Fruit fly (Drosophila melanogaster) whole organism, embryonic: Measurements from ENCODE around the gene CG18581.

ENCODE experiments used
- CG10979 ChIP-seq: fragments of 200-800 bp; sonication (Bioruptor generic); optimal IDR thresholded peaks from 2 replicates; lab custom pipeline; 2018; ENCODE audit warnings: missing biosample characterization, mild to moderate bottlenecking, missing genetic modification characterization, moderate library complexity
- CG11504 ChIP-seq: fragments of 200-800 bp; sonication (Bioruptor generic); optimal IDR thresholded peaks from 3 replicates; lab custom pipeline; 2019; ENCODE audit warnings: missing biosample characterization, mild to moderate bottlenecking, missing genetic modification characterization, moderate library complexity
- CG12104 ChIP-seq: fragments of 200-800 bp; sonication (Bioruptor generic); optimal IDR thresholded peaks from 3 replicates; lab custom pipeline; 2016; ENCODE audit warnings: missing biosample characterization, missing genetic modification characterization
- CG12236 ChIP-seq: fragments of 200-800 bp; sonication (Bioruptor generic); optimal IDR thresholded peaks from 2 replicates; lab custom pipeline; 2016; ENCODE audit warnings: missing biosample characterization, missing genetic modification characterization
- CG12299 ChIP-seq: fragments of 200-800 bp; sonication (Bioruptor generic); optimal IDR thresholded peaks from 2 replicates; lab custom pipeline; 2018; ENCODE audit warnings: missing biosample characterization, mild to moderate bottlenecking, missing genetic modification characterization
- CG14050 ChIP-seq: fragments of 200-800 bp; sonication (Bioruptor generic); IDR thresholded peaks from 3 replicates; pipeline ENCODE4 v1.3.6; 2022; ENCODE audit warnings: missing biosample characterization, missing genetic modification characterization
- CG14667 ChIP-seq: fragments of 200-800 bp; sonication (Bioruptor generic); IDR thresholded peaks from 2 replicates; pipeline ENCODE4 v1.3.6; 2022; ENCODE audit warnings: missing biosample characterization, missing genetic modification characterization
- CG15479 ChIP-seq: fragments of 200-800 bp; sonication (Bioruptor generic); optimal IDR thresholded peaks from 3 replicates; lab custom pipeline; 2019; ENCODE audit warnings: missing biosample characterization, mild to moderate bottlenecking, missing genetic modification characterization, moderate library complexity
- CG1603 ChIP-seq: fragments of 200-800 bp; sonication (Bioruptor generic); optimal IDR thresholded peaks from 2 replicates; lab custom pipeline; 2019; ENCODE audit warnings: missing biosample characterization, mild to moderate bottlenecking, missing genetic modification characterization, moderate library complexity
- CG16779 ChIP-seq: fragments of 200-800 bp; sonication (Bioruptor generic); IDR thresholded peaks from 2 replicates; pipeline ENCODE4 v1.3.6; 2022; ENCODE audit warnings: missing biosample characterization, missing genetic modification characterization
- CG16813 ChIP-seq: fragments of 200-800 bp; sonication (Bioruptor generic); IDR thresholded peaks from 3 replicates; pipeline ENCODE4 v1.3.6; 2022; ENCODE audit warnings: missing biosample characterization, missing genetic modification characterization; ENCODE audit not compliant: partially characterized antibody
- CG18619 ChIP-seq: fragments of 200-800 bp; sonication (Bioruptor generic); optimal IDR thresholded peaks from 3 replicates; lab custom pipeline; 2017; ENCODE audit warnings: missing biosample characterization, mild to moderate bottlenecking, missing genetic modification characterization
- CG2116 ChIP-seq: fragments of 200-800 bp; sonication (Bioruptor generic); optimal IDR thresholded peaks from 3 replicates; lab custom pipeline; 2018; ENCODE audit warnings: missing biosample characterization, mild to moderate bottlenecking, missing genetic modification characterization
- CG2199 ChIP-seq: fragments of 200-800 bp; sonication (Bioruptor generic); IDR thresholded peaks from 3 replicates; pipeline ENCODE4 v1.3.6; 2022; ENCODE audit warnings: missing biosample characterization, missing genetic modification characterization
- CG2678 ChIP-seq: fragments of 200-800 bp; sonication (Bioruptor generic); optimal IDR thresholded peaks from 3 replicates; lab custom pipeline; 2019; ENCODE audit warnings: missing biosample characterization, mild to moderate bottlenecking, missing genetic modification characterization, moderate library complexity
- CG2875 ChIP-seq: fragments of 200-800 bp; sonication (Bioruptor generic); optimal IDR thresholded peaks from 2 replicates; lab custom pipeline; 2017; ENCODE audit warnings: missing biosample characterization, mild to moderate bottlenecking, missing genetic modification characterization, missing genetic modification reagents
- CG30020 ChIP-seq: fragments of 200-800 bp; optimal IDR thresholded peaks from 2 replicates; lab custom pipeline; 2019; ENCODE audit warnings: missing biosample characterization, mild to moderate bottlenecking, missing genetic modification characterization, moderate library complexity
- CG30403 ChIP-seq: fragments of 200-800 bp; sonication (Bioruptor generic); optimal IDR thresholded peaks from 3 replicates; lab custom pipeline; 2016; ENCODE audit warnings: missing biosample characterization, missing genetic modification characterization
- CG31388 ChIP-seq: fragments of 200-800 bp; sonication (Bioruptor generic); optimal IDR thresholded peaks from 2 replicates; lab custom pipeline; 2016; ENCODE audit warnings: missing biosample characterization, missing genetic modification characterization
- CG6254 ChIP-seq: fragments of 200-800 bp; sonication (Bioruptor generic); optimal IDR thresholded peaks from 3 replicates; lab custom pipeline; 2017; ENCODE audit warnings: mild to moderate bottlenecking, missing biosample characterization, missing genetic modification reagents, missing genetic modification characterization
- CG7372 ChIP-seq: fragments of 200-800 bp; sonication (Bioruptor generic); IDR thresholded peaks from 2 replicates; pipeline ENCODE4 v1.3.6; 2022; ENCODE audit warnings: missing biosample characterization, missing genetic modification characterization
- CG7963 ChIP-seq: fragments of 200-800 bp; sonication (Bioruptor generic); IDR thresholded peaks from 3 replicates; pipeline ENCODE4 v1.3.6; 2022; ENCODE audit warnings: missing biosample characterization, missing genetic modification characterization; ENCODE audit not compliant: partially characterized antibody
- Dip3 ChIP-seq: fragments of 200-800 bp; sonication (Bioruptor generic); optimal IDR thresholded peaks from 3 replicates; lab custom pipeline; 2016; ENCODE audit warnings: missing biosample characterization, missing genetic modification characterization
- Myb ChIP-seq: fragments of 200-800 bp; sonication (Bioruptor generic); optimal IDR thresholded peaks from 2 replicates; lab custom pipeline; 2016; ENCODE audit warnings: missing biosample characterization, missing genetic modification characterization
- NK7.1 ChIP-seq: fragments of 200-800 bp; sonication (Bioruptor generic); optimal IDR thresholded peaks from 3 replicates; lab custom pipeline; 2016; ENCODE audit warnings: missing biosample characterization, missing genetic modification characterization
- Neu2 ChIP-seq: fragments of 200-800 bp; sonication (Bioruptor generic); optimal IDR thresholded peaks from 3 replicates; lab custom pipeline; 2016; ENCODE audit warnings: missing biosample characterization, missing genetic modification characterization, borderline replicate concordance
- Oli ChIP-seq: fragments of 200-800 bp; sonication (Bioruptor generic); optimal IDR thresholded peaks from 2 replicates; lab custom pipeline; 2018; ENCODE audit warnings: missing biosample characterization, mild to moderate bottlenecking, missing genetic modification characterization, moderate library complexity
- Six4 ChIP-seq: fragments of 200-800 bp; sonication (Bioruptor generic); optimal IDR thresholded peaks from 2 replicates; lab custom pipeline; 2016; ENCODE audit warnings: missing biosample characterization, missing genetic modification characterization
- ato ChIP-seq: fragments of 200-800 bp; sonication (Bioruptor generic); IDR thresholded peaks from 2 replicates; pipeline ENCODE4 v1.3.6; 2022; ENCODE audit warnings: missing biosample characterization, missing genetic modification characterization; ENCODE audit not compliant: partially characterized antibody
- bab2 ChIP-seq: fragments of 200-800 bp; sonication (Bioruptor generic); optimal IDR thresholded peaks from 2 replicates; lab custom pipeline; 2016; ENCODE audit warnings: missing biosample characterization, missing genetic modification characterization
- cato ChIP-seq: fragments of 200-800 bp; sonication (Bioruptor generic); optimal IDR thresholded peaks from 2 replicates; lab custom pipeline; 2016; ENCODE audit warnings: missing biosample characterization, missing genetic modification characterization, borderline replicate concordance
- chinmo ChIP-seq: fragments of 200-800 bp; sonication (Bioruptor generic); IDR thresholded peaks from 4 replicates; pipeline ENCODE4 v1.3.6; 2022; ENCODE audit warnings: missing biosample characterization, missing genetic modification characterization; ENCODE audit not compliant: partially characterized antibody
- ci ChIP-seq: fragments of 200-800 bp; sonication (Bioruptor generic); IDR thresholded peaks from 3 replicates; pipeline ENCODE4 v1.3.6; 2022; ENCODE audit warnings: missing biosample characterization, missing genetic modification characterization
- grn ChIP-seq: fragments of 200-800 bp; sonication (Bioruptor generic); optimal IDR thresholded peaks from 3 replicates; lab custom pipeline; 2017; ENCODE audit warnings: missing biosample characterization, missing genetic modification characterization
- hb ChIP-seq: fragments of 200-800 bp; sonication (Bioruptor generic); IDR thresholded peaks from 3 replicates; pipeline ENCODE4 v1.3.6; 2022; ENCODE audit warnings: missing biosample characterization, missing genetic modification characterization; ENCODE audit not compliant: partially characterized antibody
- her ChIP-seq: fragments of 200-800 bp; sonication (Bioruptor generic); optimal IDR thresholded peaks from 2 replicates; lab custom pipeline; 2016; ENCODE audit warnings: missing biosample characterization, missing genetic modification characterization
- kni ChIP-seq: fragments of 200-800 bp; sonication (Bioruptor generic); optimal IDR thresholded peaks from 3 replicates; lab custom pipeline; 2017; ENCODE audit warnings: mild to moderate bottlenecking, missing biosample characterization, missing genetic modification reagents, missing genetic modification characterization
- luna ChIP-seq: fragments of 200-800 bp; sonication (Bioruptor generic); optimal IDR thresholded peaks from 2 replicates; lab custom pipeline; 2016; ENCODE audit warnings: missing biosample characterization, missing genetic modification characterization
- nom ChIP-seq: fragments of 200-800 bp; sonication (Bioruptor generic); optimal IDR thresholded peaks from 2 replicates; lab custom pipeline; 2017; ENCODE audit warnings: missing biosample characterization, missing genetic modification characterization, mild to moderate bottlenecking, moderate library complexity, missing genetic modification reagents
- pan ChIP-seq, 4 experiments: fragments of >200 bp in 3 of 4; fragments of 200-800 bp in 1 of 4; sonication (Bioruptor generic) in 1 of 4; optimal IDR thresholded peaks in 3 of 4; IDR thresholded peaks in 1 of 4; 2 replicates each; pipeline versions ENCODE4 v1.3.6 to Lab custom; 2017 to 2022; ENCODE audit warnings: missing biosample characterization in 2 of 4, missing genetic modification characterization in 2 of 4, mixed read lengths in 1 of 4
- ranshi ChIP-seq: fragments of 200-800 bp; sonication (Bioruptor generic); IDR thresholded peaks from 2 replicates; pipeline ENCODE4 v1.3.6; 2022; ENCODE audit warnings: missing biosample characterization, missing genetic modification characterization
- scrt ChIP-seq: fragments of 200-800 bp; sonication (Bioruptor generic); optimal IDR thresholded peaks from 2 replicates; lab custom pipeline; 2018; ENCODE audit warnings: missing biosample characterization, mild to moderate bottlenecking, missing genetic modification characterization, moderate library complexity
- sisA ChIP-seq: fragments of 200-800 bp; sonication (Bioruptor generic); IDR thresholded peaks from 2 replicates; pipeline ENCODE4 v1.3.6; 2022; ENCODE audit warnings: missing biosample characterization, missing genetic modification characterization
- so ChIP-seq: fragments of 200-800 bp; sonication (Bioruptor generic); IDR thresholded peaks from 3 replicates; pipeline ENCODE4 v1.3.6; 2022; ENCODE audit warnings: missing biosample characterization, missing genetic modification characterization
- tin ChIP-seq: fragments of 200-800 bp; sonication (Bioruptor generic); optimal IDR thresholded peaks from 3 replicates; lab custom pipeline; 2016; ENCODE audit warnings: missing biosample characterization, missing genetic modification characterization
- trem ChIP-seq: fragments of 200-800 bp; optimal IDR thresholded peaks from 3 replicates; lab custom pipeline; 2019; ENCODE audit warnings: missing biosample characterization, mild to moderate bottlenecking, missing genetic modification characterization, moderate library complexity
- ttk ChIP-seq: fragments of 200-800 bp; sonication (Bioruptor generic); IDR thresholded peaks from 2 replicates; pipeline ENCODE4 v2.1.2; 2022; ENCODE audit warnings: missing biosample characterization, missing genetic modification characterization
- unc-4 ChIP-seq: fragments of 200-800 bp; sonication (Bioruptor generic); IDR thresholded peaks from 2 replicates; pipeline ENCODE4 v1.3.6; 2022; ENCODE audit warnings: missing biosample characterization, missing genetic modification characterization; ENCODE audit not compliant: partially characterized antibody
- z ChIP-seq: fragments of 200-800 bp; sonication (Bioruptor generic); IDR thresholded peaks from 3 replicates; pipeline ENCODE4 v1.3.6; 2022; ENCODE audit warnings: missing biosample characterization, missing genetic modification characterization

The CG18581 gene

DNA sequence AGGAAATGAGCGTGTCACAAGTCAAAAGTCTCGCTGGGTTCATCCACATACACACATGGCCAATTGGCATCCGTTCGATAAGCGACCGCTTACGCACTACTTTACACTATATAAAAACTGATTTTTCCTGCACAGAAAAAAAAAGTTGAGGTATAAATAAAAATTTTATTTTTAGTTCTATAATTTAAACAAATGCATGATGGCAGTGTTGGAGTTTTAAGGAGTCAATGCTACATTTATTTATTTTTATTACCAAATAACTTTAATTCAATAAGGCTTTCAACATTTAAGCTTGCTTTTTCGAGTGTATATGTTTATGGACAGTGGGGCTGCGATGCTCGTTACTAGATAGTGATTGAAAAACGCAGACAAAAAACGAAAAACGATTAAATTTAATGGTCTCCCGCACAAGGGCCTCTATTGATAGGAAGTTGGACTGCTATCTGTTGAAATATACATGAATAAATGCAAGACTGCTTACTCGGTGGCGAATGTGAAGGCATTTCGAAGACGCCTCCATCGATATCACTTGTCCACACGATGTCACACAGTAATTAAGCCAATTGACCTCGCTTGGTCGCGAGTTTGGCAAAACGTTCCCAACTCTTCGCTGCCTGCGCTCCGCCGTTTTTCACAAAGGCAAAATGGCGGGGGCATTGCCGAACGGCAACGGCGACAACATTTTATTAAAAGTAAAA is 38.2 kb downstream of the CG18581 start (continued):
- no peak for TF ChIP-seq CG12236 (GFP tag; lab: Kevin White, UChicago)
- no peak for TF ChIP-seq chinmo
- TF ChIP-seq NK7.1: no peak
- TF ChIP-seq cato (GFP tag; lab: Kevin White, UChicago): peak; percentile 20
- peak; percentile 60 for TF ChIP-seq scrt (GFP tag; lab: Kevin White, UChicago)
- TF ChIP-seq pan (optimal IDR thresholded peaks at IDR 0.05; lab: Kevin White, UChicago): no peak
- TF ChIP-seq pan (GFP tag; optimal IDR thresholded peaks at IDR 0.05 in 1 of 2, IDR thresholded peaks at IDR 0.05 in 1 of 2): peak in 1 of 2 experiments; percentile 84
- TF ChIP-seq CG14667 (GFP tag; lab: Robert Waterston, UW): peak; percentile 39; the same call in 1 of the 2 replicates
- TF ChIP-seq CG2875 (GFP tag; lab: Kevin White, UChicago): peak; percentile 52
- TF ChIP-seq CG7963 (GFP tag; lab: Robert Waterston, UW): no peak
- no peak for TF ChIP-seq CG16813 (GFP tag; lab: Robert Waterston, UW)
- TF ChIP-seq CG6254 (GFP tag; lab: Kevin White, UChicago): peak; percentile 49
- peak; percentile 55 for TF ChIP-seq nom (GFP tag; lab: Kevin White, UChicago)
- TF ChIP-seq CG1603 (tag; lab: Kevin White, UChicago): peak; percentile 37
- TF ChIP-seq grn (GFP tag; lab: Kevin White, UChicago): peak; percentile 12
- peak; percentile 4 for TF ChIP-seq CG30020 (tag; lab: Kevin White, UChicago)
- TF ChIP-seq CG30403 (GFP tag; lab: Kevin White, UChicago): peak; percentile 81
- peak; percentile 63 for TF ChIP-seq ttk
- TF ChIP-seq CG31388 (GFP tag; lab: Kevin White, UChicago): peak; percentile 74
- TF ChIP-seq CG16779 (GFP tag; lab: Robert Waterston, UW): no peak
- TF ChIP-seq CG12299: peak; percentile 62
- peak; percentile 87 for TF ChIP-seq CG2678 (tag; lab: Kevin White, UChicago)
- TF ChIP-seq luna: no peak
- peak; percentile 81 for TF ChIP-seq Oli (tag; lab: Kevin White, UChicago)

DNA sequence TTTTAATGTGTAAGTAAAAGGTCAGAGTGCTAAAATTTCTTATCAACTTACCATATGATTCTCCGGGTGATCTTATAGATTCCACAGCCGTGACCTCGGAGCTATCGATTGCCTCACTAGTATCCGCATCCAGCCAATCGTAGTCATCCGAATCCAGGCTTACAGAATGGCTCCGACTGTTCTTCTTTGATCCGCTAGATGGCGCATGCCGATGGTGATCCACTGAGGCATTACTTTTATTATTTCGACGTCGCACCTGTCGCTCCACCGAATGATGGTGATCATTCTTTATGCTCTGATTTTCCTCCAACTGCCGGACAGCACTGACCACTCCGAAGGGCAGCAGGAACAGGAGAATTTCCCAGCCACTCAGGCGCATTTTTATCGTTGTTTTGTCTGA is 38.9 kb downstream of the CG18581 start:
- no peak for TF ChIP-seq bab2 (GFP tag; lab: Kevin White, UChicago)
- TF ChIP-seq ranshi: no peak
- no peak for TF ChIP-seq tin (GFP tag; lab: Kevin White, UChicago)
- TF ChIP-seq CG10979 (tag; lab: Kevin White, UChicago): peak; percentile 48
- TF ChIP-seq her (GFP tag; lab: Kevin White, UChicago): no peak
- no peak for TF ChIP-seq Myb (GFP tag; lab: Kevin White, UChicago)
- TF ChIP-seq kni (GFP tag; lab: Kevin White, UChicago): no peak
- no peak for TF ChIP-seq CG2116 (GFP tag; lab: Kevin White, UChicago)
- TF ChIP-seq Dip3 (GFP tag; lab: Kevin White, UChicago): no peak
- no peak for TF ChIP-seq CG18619 (GFP tag; lab: Kevin White, UChicago)
- TF ChIP-seq CG7372 (GFP tag; lab: Robert Waterston, UW): no peak
- TF ChIP-seq so (GFP tag; lab: Robert Waterston, UW): no peak
- TF ChIP-seq Neu2 (GFP tag; lab: Kevin White, UChicago): no peak
- no peak for TF ChIP-seq ci (GFP tag; lab: Robert Waterston, UW)
- 0 out of 3 replicates have a peak, but pooled peaks have one; percentile 40 for TF ChIP-seq hb
- TF ChIP-seq unc-4 (GFP tag; lab: Robert Waterston, UW): no peak
- no peak for TF ChIP-seq Six4 (GFP tag; lab: Kevin White, UChicago)
- no peak for TF ChIP-seq trem (tag; lab: Kevin White, UChicago)
- TF ChIP-seq CG14050 (GFP tag; lab: Robert Waterston, UW): no peak
- no peak for TF ChIP-seq z (GFP tag; lab: Robert Waterston, UW)
- no peak for TF ChIP-seq CG11504 (tag; lab: Kevin White, UChicago)
- TF ChIP-seq CG2199 (GFP tag; lab: Robert Waterston, UW): 0 out of 3 replicates have a peak, but pooled peaks have one; percentile 37
- TF ChIP-seq ato: no peak
- no peak for TF ChIP-seq CG15479 (GFP tag; lab: Kevin White, UChicago)
- TF ChIP-seq sisA (GFP tag; lab: Robert Waterston, UW): no peak
- TF ChIP-seq CG12104: no peak
